Fruit fly (Drosophila melanogaster) whole organism, prepupa: ENCODE data around the gene nAChRalpha5.

ENCODE experiments used
- Blimp-1 ChIP-seq: fragments of 200-800 bp; sonication (Bioruptor generic); optimal IDR thresholded peaks from 3 replicates; lab custom pipeline; 2017; ENCODE audit warnings: missing biosample characterization, missing genetic modification characterization, mild to moderate bottlenecking, moderate library complexity, missing genetic modification reagents
- CG10631 ChIP-seq: fragments of 200-800 bp; sonication (Bioruptor generic); optimal IDR thresholded peaks from 2 replicates; lab custom pipeline; 2016; ENCODE audit warnings: missing biosample characterization, missing genetic modification characterization
- CG1621 ChIP-seq: fragments of 200-800 bp; sonication (Bioruptor generic); optimal IDR thresholded peaks from 3 replicates; lab custom pipeline; 2018; ENCODE audit warnings: missing biosample characterization, mild to moderate bottlenecking, missing genetic modification characterization
- CG31627 ChIP-seq: fragments of 200-800 bp; sonication (Bioruptor generic); optimal IDR thresholded peaks from 3 replicates; lab custom pipeline; 2016; ENCODE audit warnings: missing biosample characterization, missing genetic modification characterization
- CG3919 ChIP-seq: fragments of 200-800 bp; sonication (Bioruptor generic); optimal IDR thresholded peaks from 3 replicates; lab custom pipeline; 2016; ENCODE audit warnings: missing biosample characterization, missing genetic modification characterization
- CG6163 ChIP-seq: fragments of 200-800 bp; sonication (Bioruptor generic); IDR thresholded peaks from 3 replicates; pipeline ENCODE4 v1.3.6; 2022; ENCODE audit warnings: missing biosample characterization, missing genetic modification characterization
- CG6792 ChIP-seq: fragments of 200-800 bp; sonication (Bioruptor generic); optimal IDR thresholded peaks from 3 replicates; lab custom pipeline; 2016; ENCODE audit warnings: missing biosample characterization, missing genetic modification characterization
- CG6854 ChIP-seq: fragments of 200-800 bp; sonication (Bioruptor generic); optimal IDR thresholded peaks from 2 replicates; lab custom pipeline; 2017; ENCODE audit warnings: missing biosample characterization, mild to moderate bottlenecking, missing genetic modification characterization
- CG7368 ChIP-seq: fragments of 200-800 bp; sonication (Bioruptor generic); optimal IDR thresholded peaks from 3 replicates; lab custom pipeline; 2016; ENCODE audit warnings: missing biosample characterization, missing genetic modification characterization
- CG8319 ChIP-seq: fragments of 200-800 bp; sonication (Bioruptor generic); optimal IDR thresholded peaks from 3 replicates; lab custom pipeline; 2016; ENCODE audit warnings: missing biosample characterization, missing genetic modification characterization
- CG9139 ChIP-seq: fragments of 200-800 bp; sonication (Bioruptor generic); optimal IDR thresholded peaks from 3 replicates; lab custom pipeline; 2017; ENCODE audit warnings: missing biosample characterization, mild to moderate bottlenecking, missing genetic modification characterization
- Ets21C ChIP-seq: fragments of 200-800 bp; sonication (Bioruptor generic); optimal IDR thresholded peaks from 3 replicates; lab custom pipeline; 2016; ENCODE audit warnings: missing biosample characterization, missing genetic modification characterization
- Ets96B ChIP-seq: fragments of 200-800 bp; optimal IDR thresholded peaks from 2 replicates; lab custom pipeline; 2019; ENCODE audit warnings: missing biosample characterization, mild to moderate bottlenecking, missing genetic modification characterization, moderate library complexity
- Gug ChIP-seq: fragments of 200-800 bp; sonication (Bioruptor generic); IDR thresholded peaks from 2 replicates; pipeline ENCODE4 v1.3.6; 2022; ENCODE audit warnings: missing biosample characterization, missing genetic modification characterization
- Hr39 ChIP-seq: fragments of 200-800 bp; sonication (Bioruptor generic); optimal IDR thresholded peaks from 2 replicates; lab custom pipeline; 2016; ENCODE audit warnings: missing biosample characterization, missing genetic modification characterization
- Hr4 ChIP-seq: fragments of 200-800 bp; sonication (Bioruptor generic); optimal IDR thresholded peaks from 3 replicates; lab custom pipeline; 2016; ENCODE audit warnings: missing biosample characterization, missing genetic modification characterization
- Lpt ChIP-seq: fragments of 200-800 bp; sonication (Bioruptor generic); optimal IDR thresholded peaks from 3 replicates; lab custom pipeline; 2016; ENCODE audit warnings: missing biosample characterization, missing genetic modification characterization
- Met ChIP-seq: fragments of 200-800 bp; sonication (Bioruptor generic); optimal IDR thresholded peaks from 3 replicates; lab custom pipeline; 2016; ENCODE audit warnings: missing biosample characterization, missing genetic modification characterization
- OdsH ChIP-seq: fragments of 200-800 bp; sonication (Bioruptor generic); optimal IDR thresholded peaks from 3 replicates; lab custom pipeline; 2016; ENCODE audit warnings: missing biosample characterization, missing genetic modification characterization
- Sox102F ChIP-seq: fragments of 200-800 bp; sonication (Bioruptor generic); optimal IDR thresholded peaks from 2 replicates; lab custom pipeline; 2016; ENCODE audit warnings: missing biosample characterization, mild to moderate bottlenecking, missing genetic modification characterization
- Sox15 ChIP-seq: fragments of 200-800 bp; sonication (Bioruptor generic); optimal IDR thresholded peaks from 3 replicates; lab custom pipeline; 2016; ENCODE audit warnings: missing biosample characterization, missing genetic modification characterization
- cyc ChIP-seq: fragments of 200-800 bp; sonication (Bioruptor generic); optimal IDR thresholded peaks from 3 replicates; lab custom pipeline; 2016; ENCODE audit warnings: missing biosample characterization, missing genetic modification characterization
- fd59A ChIP-seq: fragments of 200-800 bp; sonication (Bioruptor generic); optimal IDR thresholded peaks from 2 replicates; lab custom pipeline; 2017; ENCODE audit warnings: missing biosample characterization, mild to moderate bottlenecking, missing genetic modification characterization, missing genetic modification reagents
- fd85E ChIP-seq: fragments of 200-800 bp; sonication (Bioruptor generic); optimal IDR thresholded peaks from 3 replicates; lab custom pipeline; 2016; ENCODE audit warnings: missing biosample characterization, missing genetic modification characterization
- fkh ChIP-seq: fragments of 200-800 bp; sonication (Bioruptor generic); optimal IDR thresholded peaks from 3 replicates; lab custom pipeline; 2017; ENCODE audit warnings: missing biosample characterization, mild to moderate bottlenecking, missing genetic modification characterization, moderate library complexity
- lz ChIP-seq: fragments of 200-800 bp; sonication (Bioruptor generic); optimal IDR thresholded peaks from 3 replicates; lab custom pipeline; 2016; ENCODE audit warnings: missing biosample characterization, missing genetic modification characterization
- net ChIP-seq: fragments of 200-800 bp; sonication (Bioruptor generic); optimal IDR thresholded peaks from 3 replicates; lab custom pipeline; 2016; ENCODE audit warnings: missing biosample characterization, missing genetic modification characterization
- salr ChIP-seq, 2 experiments: fragments of 200-800 bp; sonication (Bioruptor generic); optimal IDR thresholded peaks; 3 replicates each; lab custom pipeline; 2016 to 2018; ENCODE audit warnings: missing biosample characterization in 2 of 2, missing genetic modification characterization in 2 of 2, mild to moderate bottlenecking in 1 of 2
- svp ChIP-seq: fragments of 200-800 bp; sonication (Bioruptor generic); peaks from one replicate; lab custom pipeline; 2016; ENCODE audit warnings: missing biosample characterization, missing genetic modification characterization
- topi ChIP-seq: fragments of 200-800 bp; sonication (Bioruptor generic); optimal IDR thresholded peaks from 3 replicates; lab custom pipeline; 2016; ENCODE audit warnings: missing biosample characterization, missing genetic modification characterization
- vri ChIP-seq: fragments of 200-800 bp; sonication (Bioruptor generic); optimal IDR thresholded peaks from 3 replicates; lab custom pipeline; 2016; ENCODE audit warnings: missing biosample characterization, mild to moderate bottlenecking, missing genetic modification characterization

The nAChRalpha5 gene

dm6 chr2L:14070154-14070553, 30.2 kb downstream of the nAChRalpha5 start (continued):
- TF ChIP-seq CG6792 (GFP tag; lab: Kevin White, UChicago) (no peak), CG6163 (GFP tag; lab: Robert Waterston, UW) (peak; percentile 50; the same call in 2 of the 3 replicates), Sox15 (GFP tag; lab: Kevin White, UChicago) (peak; percentile 1), CG6854 (GFP tag; lab: Kevin White, UChicago) (no peak), net (no peak)

DNA sequence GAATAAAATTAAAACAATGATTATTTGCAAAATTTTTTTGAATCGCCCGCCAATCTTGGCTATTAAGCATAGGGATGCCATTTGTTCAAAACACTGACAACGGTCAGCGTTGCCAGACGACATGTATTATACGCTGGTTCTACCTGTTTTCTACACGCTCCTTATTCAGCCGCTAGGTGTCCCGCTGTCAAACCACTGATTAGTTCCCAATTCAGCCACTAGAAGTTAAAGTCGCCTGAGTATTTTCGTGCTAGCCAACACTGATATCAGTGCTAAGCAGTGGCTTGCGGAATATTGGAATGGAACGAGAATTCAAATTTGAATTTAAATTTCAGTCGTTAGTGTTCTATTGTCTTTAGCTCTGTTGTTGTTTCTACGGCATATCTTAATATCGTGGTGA, 54.6 kb downstream of the nAChRalpha5 start:
- peak; percentile 34 for TF ChIP-seq CG3919 (GFP tag; lab: Kevin White, UChicago)
- TF ChIP-seq cyc (GFP tag; lab: Kevin White, UChicago), result peak; percentile 47
- no peak for TF ChIP-seq Ets21C (GFP tag; lab: Kevin White, UChicago)
- peak; percentile 22 for TF ChIP-seq lz (GFP tag; lab: Kevin White, UChicago)
- TF ChIP-seq Hr39 (GFP tag; lab: Kevin White, UChicago), result peak; percentile 38
- TF ChIP-seq topi (GFP tag; lab: Kevin White, UChicago), result peak; percentile 6
- peak; percentile 53 for TF ChIP-seq CG31627 (GFP tag; lab: Kevin White, UChicago)
- TF ChIP-seq Met (GFP tag; lab: Kevin White, UChicago), result no peak
- no peak for TF ChIP-seq Ets96B (tag; lab: Kevin White, UChicago)
- TF ChIP-seq, all 60 proteins: peak for 6

- TF ChIP-seq fd59A (GFP tag; lab: Kevin White, UChicago) (no peak), Sox102F (GFP tag; lab: Kevin White, UChicago) (no peak), Gug (no peak), svp (peak; percentile 48), CG6854 (GFP tag; lab: Kevin White, UChicago) (no peak)
- TF ChIP-seq, all 60 proteins: peak for 1
These were observed 55.7 kb downstream of the nAChRalpha5 start for dm6 chr2L:14095683-14096082.

dm6 chr2L:14103790-14104189, 63.8 kb downstream of the nAChRalpha5 start, which contains the start of gene CG46301:
CG46301 (plus strand) TSS chr2L:14104090.
- no peak for TF ChIP-seq vri (GFP tag; lab: Kevin White, UChicago)
- no peak for TF ChIP-seq CG6792 (GFP tag; lab: Kevin White, UChicago)
- TF ChIP-seq CG8319 (GFP tag; lab: Kevin White, UChicago), result no peak
- no peak for TF ChIP-seq fkh (GFP tag; lab: Kevin White, UChicago)
- no peak for TF ChIP-seq CG7368 (GFP tag; lab: Kevin White, UChicago)
- TF ChIP-seq Hr4 (GFP tag; lab: Kevin White, UChicago), result no peak
- TF ChIP-seq Ets21C (GFP tag; lab: Kevin White, UChicago), result no peak
- no peak for TF ChIP-seq CG9139 (GFP tag; lab: Kevin White, UChicago)

- TF ChIP-seq cyc (GFP tag; lab: Kevin White, UChicago) (no peak), Hr39 (GFP tag; lab: Kevin White, UChicago) (no peak), fd85E (no peak), CG1621 (tag; lab: Kevin White, UChicago) (no peak)
These were observed 69.4 kb downstream of the nAChRalpha5 start, which contains the start of gene CG15293 for dm6 chr2L:14109347-14109746. CG15293 (minus strand) TSS chr2L:14109447.

DNA sequence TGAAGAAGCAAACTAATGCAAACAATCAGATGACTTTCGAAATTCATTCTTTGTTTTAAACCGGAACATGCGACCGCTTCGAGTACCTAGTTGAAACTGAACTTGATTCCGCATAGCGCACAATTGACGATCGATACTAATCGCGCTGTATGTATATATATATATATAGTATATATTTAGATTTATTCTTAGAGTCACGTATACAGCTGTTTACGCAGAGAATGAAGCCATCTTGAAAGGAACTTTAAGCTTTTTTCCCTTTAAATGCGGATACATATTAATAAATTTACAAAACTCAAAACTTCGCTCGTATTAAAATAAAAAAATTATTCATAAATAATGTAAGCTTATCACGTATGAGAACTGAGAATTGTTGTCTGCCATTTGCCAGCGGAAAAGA, 70.7 kb downstream of the nAChRalpha5 start, which contains the start of gene CG31769:
Gene CG31769, minus strand, starts transcription at position 101 of the 400 bp plus-strand sequence.
- no peak for TF ChIP-seq Blimp-1 (GFP tag; lab: Kevin White, UChicago)
- TF ChIP-seq CG10631, result no peak
- no peak for TF ChIP-seq Lpt
- TF ChIP-seq salr (GFP tag; optimal IDR thresholded peaks at IDR 0.05; lab: Kevin White, UChicago), result no peak
- TF ChIP-seq OdsH (GFP tag; lab: Kevin White, UChicago), result no peak
- TF ChIP-seq, all 60 proteins: peak for 0
